Fruit fly (Drosophila melanogaster) whole organism, adult: Measurements from ENCODE around the gene CG4686.
A peak's percentile ranks its signal among the peaks of the same experiment; 100 is the strongest.

Experiments used
- CG11617 ChIP-seq: fragments of 200-800 bp; sonication (Bioruptor generic); optimal IDR thresholded peaks from 2 replicates; lab custom pipeline; 2017; ENCODE audit warnings: mild to moderate bottlenecking, missing biosample characterization, missing genetic modification reagents, missing genetic modification characterization
- CG12768 ChIP-seq: fragments of 200-800 bp; sonication (Bioruptor generic); optimal IDR thresholded peaks from 2 replicates; lab custom pipeline; 2017; ENCODE audit warnings: missing biosample characterization, missing genetic modification characterization, mild to moderate bottlenecking, moderate library complexity, missing genetic modification reagents
- CG14711 ChIP-seq: fragments of 200-800 bp; sonication (Bioruptor generic); optimal IDR thresholded peaks from 2 replicates; lab custom pipeline; 2018; ENCODE audit warnings: missing biosample characterization, mild to moderate bottlenecking, missing genetic modification characterization, moderate library complexity
- CG1620 ChIP-seq: fragments of 200-800 bp; sonication (Bioruptor generic); optimal IDR thresholded peaks from 2 replicates; lab custom pipeline; 2016; ENCODE audit warnings: missing biosample characterization, missing genetic modification characterization
- CG33017 ChIP-seq: fragments of 200-800 bp; sonication (Bioruptor generic); optimal IDR thresholded peaks from 2 replicates; lab custom pipeline; 2018; ENCODE audit warnings: missing biosample characterization, mild to moderate bottlenecking, missing genetic modification characterization, moderate library complexity
- CG5204 ChIP-seq: fragments of 200-800 bp; sonication (Bioruptor generic); optimal IDR thresholded peaks from 2 replicates; lab custom pipeline; 2016; ENCODE audit warnings: missing biosample characterization, missing genetic modification characterization
- CG7045 ChIP-seq: fragments of 200-800 bp; sonication (Bioruptor generic); optimal IDR thresholded peaks from 2 replicates; lab custom pipeline; 2017; ENCODE audit warnings: missing biosample characterization, mild to moderate bottlenecking, missing genetic modification characterization
- CG7101 ChIP-seq: fragments of 200-800 bp; sonication (Bioruptor generic); optimal IDR thresholded peaks from 2 replicates; lab custom pipeline; 2018; ENCODE audit warnings: missing biosample characterization, mild to moderate bottlenecking, missing genetic modification characterization, moderate library complexity
- Clk ChIP-seq: fragments of 200-800 bp; sonication (Bioruptor generic); optimal IDR thresholded peaks from 2 replicates; lab custom pipeline; 2017; ENCODE audit warnings: missing biosample characterization, missing genetic modification characterization
- Crg-1 ChIP-seq: fragments of 200-800 bp; sonication (Bioruptor generic); optimal IDR thresholded peaks from 2 replicates; lab custom pipeline; 2016; ENCODE audit warnings: missing biosample characterization, missing genetic modification characterization
- Hr96 ChIP-seq: fragments of 200-800 bp; sonication (Bioruptor generic); optimal IDR thresholded peaks from 2 replicates; lab custom pipeline; 2016; ENCODE audit warnings: missing biosample characterization, missing genetic modification characterization
- Mnt ChIP-seq: fragments of 200-800 bp; sonication (Bioruptor generic); optimal IDR thresholded peaks from 2 replicates; lab custom pipeline; 2016; ENCODE audit warnings: missing biosample characterization, mild to moderate bottlenecking, missing genetic modification characterization
- bab1 ChIP-seq: fragments of 200-800 bp; sonication (Bioruptor generic); optimal IDR thresholded peaks from 3 replicates; lab custom pipeline; 2019; ENCODE audit warnings: missing biosample characterization, mild to moderate bottlenecking, missing genetic modification characterization, moderate library complexity
- cic ChIP-seq: fragments of 200-800 bp; sonication (Bioruptor generic); optimal IDR thresholded peaks from 2 replicates; lab custom pipeline; 2017; ENCODE audit warnings: missing biosample characterization, mild to moderate bottlenecking, missing genetic modification characterization, moderate library complexity
- cnc ChIP-seq, 2 experiments: fragments of >200 bp; optimal IDR thresholded peaks; 2 replicates each; lab custom pipeline; 2017
- kay ChIP-seq: fragments of 200-800 bp; sonication (Bioruptor generic); peaks from one replicate; lab custom pipeline; 2016; ENCODE audit warnings: missing biosample characterization, missing genetic modification characterization, borderline replicate concordance
- ovo ChIP-seq: fragments of 200-800 bp; sonication (Bioruptor generic); optimal IDR thresholded peaks from 2 replicates; lab custom pipeline; 2016; ENCODE audit warnings: missing biosample characterization, missing genetic modification characterization
- pad ChIP-seq: fragments of 200-800 bp; sonication (Bioruptor generic); optimal IDR thresholded peaks from 3 replicates; lab custom pipeline; 2017; ENCODE audit warnings: missing biosample characterization, missing genetic modification characterization, mild to moderate bottlenecking, moderate library complexity, missing genetic modification reagents
- tj ChIP-seq: fragments of 200-800 bp; sonication (Bioruptor generic); optimal IDR thresholded peaks from 3 replicates; lab custom pipeline; 2017; ENCODE audit warnings: missing biosample characterization, mild to moderate bottlenecking, missing genetic modification characterization, moderate library complexity
- toe ChIP-seq: fragments of 200-800 bp; sonication (Bioruptor generic); optimal IDR thresholded peaks from 2 replicates; lab custom pipeline; 2016; ENCODE audit warnings: missing biosample characterization, missing genetic modification characterization

The CG4686 gene

DNA sequence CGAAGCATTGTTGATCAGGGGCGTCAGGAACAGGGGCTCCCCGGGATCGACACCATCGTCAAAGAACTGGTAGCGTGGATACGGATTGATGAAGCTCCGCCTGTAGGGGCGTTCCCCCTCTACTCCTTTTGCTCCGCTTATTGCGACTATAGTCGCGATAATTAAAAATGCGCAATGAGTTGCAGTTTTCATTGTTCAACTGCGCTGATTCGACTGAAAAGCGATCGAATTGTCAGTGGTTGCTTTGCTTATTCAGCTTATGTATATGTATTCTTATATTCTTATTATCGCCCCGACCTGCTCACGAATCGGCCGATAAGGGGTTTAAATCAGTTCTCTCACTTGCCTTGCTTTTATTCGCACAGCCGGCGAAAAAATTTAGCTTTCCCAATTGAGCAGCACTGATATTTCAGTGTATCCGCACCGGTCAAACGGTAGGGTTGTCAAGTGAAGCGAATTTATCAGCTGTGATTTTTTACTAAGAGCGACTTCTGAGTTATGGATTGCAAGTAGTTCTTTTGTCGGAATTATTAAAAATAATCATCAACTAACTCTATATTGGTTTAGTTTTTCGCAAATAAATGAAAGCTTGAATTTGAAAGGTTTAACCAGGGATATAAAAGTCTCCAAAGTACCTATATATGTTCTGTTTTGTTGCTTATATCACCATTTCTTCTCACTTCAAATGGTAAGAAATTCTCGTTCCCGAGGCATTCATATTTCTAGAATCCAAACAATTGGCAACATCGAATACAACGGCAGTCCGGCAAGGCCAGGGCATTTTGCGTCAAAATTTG is at the start of gene CG4686, which contains the start of gene CG4572:
Gene CG4686, plus strand, starts transcription at position 518 of the 797 bp plus-strand sequence.
Gene CG4572, minus strand, starts transcription at position 415 of the 797 bp plus-strand sequence.
- peak; percentile 87 for TF ChIP-seq CG11617 (GFP tag; lab: Kevin White, UChicago)
- TF ChIP-seq CG14711 (tag; lab: Kevin White, UChicago): peak; percentile 97
- peak; percentile 90 for TF ChIP-seq CG5204 (GFP tag; lab: Kevin White, UChicago)
- peak; percentile 64 for TF ChIP-seq ovo
- peak; percentile 72 for TF ChIP-seq CG33017
- peak; percentile 65 for TF ChIP-seq Clk
- TF ChIP-seq Crg-1 (GFP tag; lab: Kevin White, UChicago): peak; percentile 82
- peak; percentile 73 for TF ChIP-seq CG1620 (GFP tag; lab: Kevin White, UChicago)
- TF ChIP-seq CG12768: peak; percentile 78
- TF ChIP-seq kay (GFP tag; lab: Kevin White, UChicago): no peak
- TF ChIP-seq CG7045 (GFP tag; lab: Kevin White, UChicago): peak; percentile 88
- TF ChIP-seq cnc (optimal IDR thresholded peaks at IDR 0.05; lab: Kevin White, UChicago): peak; percentile 84 to 96
- peak; percentile 55 for TF ChIP-seq Mnt
- peak; percentile 75 for TF ChIP-seq cic (GFP tag; lab: Kevin White, UChicago)
- TF ChIP-seq bab1: peak; percentile 82
- peak; percentile 77 for TF ChIP-seq toe
- TF ChIP-seq tj (GFP tag; lab: Kevin White, UChicago): peak; percentile 99
- TF ChIP-seq Hr96 (GFP tag; lab: Kevin White, UChicago): peak; percentile 91
- TF ChIP-seq pad: peak; percentile 69
- TF ChIP-seq CG7101 (tag; lab: Kevin White, UChicago): peak; percentile 77

dm6 chr3R:19816758-19817157 is 47.5 kb upstream of the CG4686 start:
- no peak for TF ChIP-seq CG5204 (GFP tag; lab: Kevin White, UChicago)
- no peak for TF ChIP-seq pad
- TF ChIP-seq cic (GFP tag; lab: Kevin White, UChicago): no peak
- TF ChIP-seq cnc (optimal IDR thresholded peaks at IDR 0.05; lab: Kevin White, UChicago): no peak
- TF ChIP-seq ovo: no peak
- TF ChIP-seq CG7045 (GFP tag; lab: Kevin White, UChicago): no peak
- TF ChIP-seq tj (GFP tag; lab: Kevin White, UChicago): no peak
- TF ChIP-seq bab1: no peak
- no peak for TF ChIP-seq CG11617 (GFP tag; lab: Kevin White, UChicago)
- no peak for TF ChIP-seq CG7101 (tag; lab: Kevin White, UChicago)
- TF ChIP-seq Clk: no peak
- TF ChIP-seq Crg-1 (GFP tag; lab: Kevin White, UChicago): no peak
- TF ChIP-seq CG33017: no peak
- TF ChIP-seq Mnt: no peak
- no peak for TF ChIP-seq CG12768
- no peak for TF ChIP-seq CG14711 (tag; lab: Kevin White, UChicago)
- no peak for TF ChIP-seq kay (GFP tag; lab: Kevin White, UChicago)

DNA sequence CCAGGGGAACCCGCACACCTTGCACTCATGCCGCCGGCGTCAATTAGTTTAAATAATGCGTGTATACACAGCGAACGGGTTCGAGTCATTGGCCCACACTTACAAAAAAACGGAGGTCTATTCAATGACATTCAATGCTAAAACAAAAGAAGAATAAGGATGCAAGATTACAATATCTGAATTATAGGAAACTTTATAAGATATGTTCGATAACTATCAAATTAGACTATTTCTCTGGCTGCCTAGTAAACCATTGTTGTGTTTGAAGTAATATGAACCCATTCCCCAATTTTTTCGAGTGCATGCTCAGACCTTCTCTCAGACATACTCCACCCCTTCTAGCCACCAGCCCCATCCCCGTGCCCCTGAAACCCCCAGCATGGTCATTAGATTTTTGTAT is 43.3 kb upstream of the CG4686 start:
- TF ChIP-seq Clk (no peak), CG14711 (tag; lab: Kevin White, UChicago) (no peak), CG5204 (GFP tag; lab: Kevin White, UChicago) (no peak), cic (GFP tag; lab: Kevin White, UChicago) (no peak), tj (GFP tag; lab: Kevin White, UChicago) (no peak), CG7101 (tag; lab: Kevin White, UChicago) (no peak), bab1 (no peak), Crg-1 (GFP tag; lab: Kevin White, UChicago) (no peak), kay (GFP tag; lab: Kevin White, UChicago) (no peak), cnc (optimal IDR thresholded peaks at IDR 0.05; lab: Kevin White, UChicago) (no peak), CG12768 (no peak), toe (no peak), Hr96 (GFP tag; lab: Kevin White, UChicago) (no peak), pad (no peak), CG1620 (GFP tag; lab: Kevin White, UChicago) (no peak), CG33017 (no peak), CG7045 (GFP tag; lab: Kevin White, UChicago) (no peak), Mnt (no peak)

DNA sequence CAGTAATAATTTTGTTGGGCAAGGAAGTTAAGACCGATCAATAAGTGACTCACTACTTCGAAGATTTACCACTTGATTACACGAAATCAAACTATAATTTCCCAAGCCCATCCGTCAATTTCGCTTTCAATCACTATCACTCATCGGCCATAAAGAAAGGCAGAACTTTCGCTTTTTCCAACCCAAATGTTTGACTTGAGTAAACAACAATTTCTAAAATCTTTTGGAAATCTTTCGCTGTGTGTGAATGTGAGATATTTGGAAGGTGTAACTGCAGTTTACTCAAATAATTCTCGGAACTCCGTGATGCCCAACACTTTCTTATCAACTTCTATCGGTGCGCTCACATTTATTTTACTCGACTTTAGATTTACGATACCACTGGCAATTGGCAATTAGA is 42.2 kb upstream of the CG4686 start:
- TF ChIP-seq Crg-1 (GFP tag; lab: Kevin White, UChicago) (no peak), kay (GFP tag; lab: Kevin White, UChicago) (peak; percentile 59)

- TF ChIP-seq CG11617 (GFP tag; lab: Kevin White, UChicago): no peak
- no peak for TF ChIP-seq CG5204 (GFP tag; lab: Kevin White, UChicago)
- TF ChIP-seq Hr96 (GFP tag; lab: Kevin White, UChicago): no peak
- TF ChIP-seq cic (GFP tag; lab: Kevin White, UChicago): no peak
- TF ChIP-seq Clk: no peak
- no peak for TF ChIP-seq CG1620 (GFP tag; lab: Kevin White, UChicago)
- TF ChIP-seq Mnt: no peak
- no peak for TF ChIP-seq kay (GFP tag; lab: Kevin White, UChicago)
- TF ChIP-seq pad: no peak
- no peak for TF ChIP-seq Crg-1 (GFP tag; lab: Kevin White, UChicago)
- TF ChIP-seq CG14711 (tag; lab: Kevin White, UChicago): no peak
- no peak for TF ChIP-seq cnc (optimal IDR thresholded peaks at IDR 0.05; lab: Kevin White, UChicago)
- TF ChIP-seq bab1: no peak
- TF ChIP-seq CG12768: no peak
- no peak for TF ChIP-seq CG33017
These were observed 39.8 kb upstream of the CG4686 start for dm6 chr3R:19824480-19824879.

- no peak for TF ChIP-seq toe
- TF ChIP-seq Crg-1 (GFP tag; lab: Kevin White, UChicago): no peak
- no peak for TF ChIP-seq CG33017
- TF ChIP-seq tj (GFP tag; lab: Kevin White, UChicago): no peak
- TF ChIP-seq CG12768: no peak
- TF ChIP-seq CG7045 (GFP tag; lab: Kevin White, UChicago): no peak
- TF ChIP-seq CG5204 (GFP tag; lab: Kevin White, UChicago): no peak
These were observed 37.9 kb upstream of the CG4686 start for dm6 chr3R:19826355-19826754.
